Worm (Caenorhabditis elegans) whole organism, early embryonic: Measurements from ENCODE around the gene skr-9.

Source experiments
- F13C5.2 ChIP-seq: sonication (generic microtip); optimal IDR thresholded peaks from 2 replicates; lab custom pipeline; 2017; ENCODE audit warnings: mild to moderate bottlenecking, missing genetic modification characterization, inconsistent platforms, missing compliant biosample characterization
- ama-1 ChIP-seq: fragments of 150-350 bp; optimal IDR thresholded peaks from 2 replicates; lab custom pipeline; 2014
- ceh-36 ChIP-seq: sonication (generic microtip); optimal IDR thresholded peaks from 2 replicates; lab custom pipeline; 2016; ENCODE audit warnings: missing genetic modification characterization, inconsistent platforms, missing compliant biosample characterization
- flt-1 ChIP-seq: fragments of 200-800 bp; sonication (Bioruptor generic); IDR thresholded peaks from 2 replicates; pipeline ENCODE4 v1.3.6; 2022; ENCODE audit warnings: missing genetic modification characterization, missing compliant biosample characterization
- hmg-4 ChIP-seq: fragments of 200-800 bp; sonication (Bioruptor generic); optimal IDR thresholded peaks from 2 replicates; lab custom pipeline; 2018; ENCODE audit warnings: mild to moderate bottlenecking, missing genetic modification characterization, missing compliant biosample characterization
- tbx-11 ChIP-seq: fragments of 200-800 bp; sonication (Bioruptor generic); IDR thresholded peaks from 2 replicates; pipeline ENCODE4 v1.3.6; 2022; ENCODE audit warnings: missing genetic modification characterization, missing compliant biosample characterization
- tbx-37 ChIP-seq: fragments of 200-800 bp; sonication (Bioruptor generic); conservative IDR thresholded peaks from 2 replicates; pipeline ENCODE4 v1.3.6; 2022; ENCODE audit warnings: missing genetic modification reagents, missing genetic modification characterization, missing compliant biosample characterization
- tra-4 ChIP-seq: sonication (generic microtip); optimal IDR thresholded peaks from 2 replicates; lab custom pipeline; 2017; ENCODE audit warnings: missing genetic modification characterization, missing compliant biosample characterization

DNA sequence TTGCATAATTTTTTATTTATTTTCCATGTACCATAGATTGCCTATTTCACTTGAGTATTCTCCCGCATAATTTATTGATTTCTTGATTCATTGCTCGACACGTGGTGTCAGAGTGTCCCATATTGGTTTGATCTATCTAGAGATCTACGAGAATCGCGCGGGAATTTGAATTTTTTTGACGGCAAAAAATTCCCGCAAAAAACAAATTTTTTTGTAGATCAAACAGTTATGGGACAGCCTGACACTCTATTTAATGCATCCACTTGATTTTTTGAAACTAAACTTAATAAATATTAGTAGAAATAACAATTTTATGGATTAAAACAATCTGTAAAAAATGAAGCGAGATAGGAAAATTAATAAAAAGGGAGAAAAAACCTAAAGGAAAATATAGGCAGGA lies 37.4 kb upstream of the skr-9 start:
- no peak for TF ChIP-seq flt-1
- TF ChIP-seq tbx-37 (GFP tag; lab: Robert Waterston, UW) = no peak
- TF ChIP-seq ama-1 (lab: Kevin White, UChicago) = no peak
- no peak for TF ChIP-seq F13C5.2
- no peak for TF ChIP-seq tra-4
- no peak for TF ChIP-seq hmg-4 (GFP tag; lab: Kevin White, UChicago)
- TF ChIP-seq tbx-11 = no peak
- TF ChIP-seq ceh-36 = no peak
